Worm (Caenorhabditis elegans) whole organism, young adult: ENCODE results near the gene srg-7.

Experiments
- F33H1.4 ChIP-seq: fragments of 200-800 bp; sonication (Bioruptor generic); IDR thresholded peaks from 2 replicates; pipeline ENCODE4 v1.3.6; 2022; ENCODE audit warnings: missing genetic modification reagents, missing genetic modification characterization, missing compliant biosample characterization
- F57A8.1 ChIP-seq: fragments of 200-800 bp; sonication (Bioruptor generic); optimal IDR thresholded peaks from 2 replicates; lab custom pipeline; 2018; ENCODE audit warnings: mild to moderate bottlenecking, missing genetic modification characterization, moderate library complexity, missing compliant biosample characterization
- ZK185.1 ChIP-seq: sonication (generic microtip); optimal IDR thresholded peaks from 2 replicates; lab custom pipeline; 2016; ENCODE audit warnings: mild to moderate bottlenecking, missing genetic modification characterization, missing compliant biosample characterization; ENCODE audit not compliant: poor library complexity, severe bottlenecking
- attf-5 ChIP-seq: fragments of 200-800 bp; sonication (Bioruptor generic); optimal IDR thresholded peaks from 2 replicates; lab custom pipeline; 2018; ENCODE audit warnings: mild to moderate bottlenecking, missing genetic modification characterization, missing compliant biosample characterization
- attf-6 ChIP-seq: fragments of 200-800 bp; sonication (Bioruptor generic); IDR thresholded peaks from 2 replicates; pipeline ENCODE4 v1.3.6; 2022; ENCODE audit warnings: missing genetic modification reagents, missing genetic modification characterization, missing compliant biosample characterization
- bed-2 ChIP-seq: fragments of 200-800 bp; sonication (Bioruptor generic); IDR thresholded peaks from 2 replicates; pipeline ENCODE4 v1.3.6; 2022; ENCODE audit warnings: missing genetic modification reagents, missing genetic modification characterization, missing compliant biosample characterization
- cebp-2 ChIP-seq: fragments of 200-800 bp; sonication (Bioruptor generic); IDR thresholded peaks from 2 replicates; pipeline ENCODE4 v1.3.6; 2022; ENCODE audit warnings: missing genetic modification characterization, missing compliant biosample characterization
- ceh-79 ChIP-seq: sonication (generic microtip); optimal IDR thresholded peaks from 2 replicates; lab custom pipeline; 2017; ENCODE audit warnings: mild to moderate bottlenecking, missing genetic modification characterization, missing compliant biosample characterization
- chd-7 ChIP-seq: sonication (generic microtip); optimal IDR thresholded peaks from 2 replicates; lab custom pipeline; 2016; ENCODE audit warnings: mild to moderate bottlenecking, missing genetic modification characterization, moderate library complexity, missing compliant biosample characterization
- egl-44 ChIP-seq: fragments of 200-800 bp; sonication (Bioruptor generic); IDR thresholded peaks from 2 replicates; pipeline ENCODE4 v1.3.6; 2022; ENCODE audit warnings: missing genetic modification reagents, missing genetic modification characterization, missing compliant biosample characterization
- ekl-4 ChIP-seq: fragments of 200-800 bp; sonication (Bioruptor generic); IDR thresholded peaks from 2 replicates; pipeline ENCODE4 v1.3.6; 2022; ENCODE audit warnings: missing genetic modification reagents, missing genetic modification characterization, missing compliant biosample characterization
- ets-4 ChIP-seq: fragments of 200-800 bp; sonication (Bioruptor generic); optimal IDR thresholded peaks from 2 replicates; lab custom pipeline; 2018; ENCODE audit warnings: mild to moderate bottlenecking, missing genetic modification characterization, missing compliant biosample characterization
- fkh-3 ChIP-seq: sonication (generic microtip); optimal IDR thresholded peaks from 2 replicates; lab custom pipeline; 2016; ENCODE audit warnings: mild to moderate bottlenecking, missing genetic modification characterization, missing compliant biosample characterization
- gei-17 ChIP-seq: fragments of 200-800 bp; sonication (Bioruptor generic); optimal IDR thresholded peaks from 2 replicates; lab custom pipeline; 2018; ENCODE audit warnings: mild to moderate bottlenecking, missing genetic modification characterization, missing compliant biosample characterization
- hmg-1.2 ChIP-seq: fragments of 200-800 bp; sonication (Bioruptor generic); IDR thresholded peaks from 2 replicates; pipeline ENCODE4 v1.3.6; 2022; ENCODE audit warnings: missing genetic modification reagents, missing genetic modification characterization, missing compliant biosample characterization
- lag-1 ChIP-seq: fragments of 200-800 bp; sonication (Bioruptor generic); IDR thresholded peaks from 2 replicates; pipeline ENCODE4 v1.3.6; 2022; ENCODE audit warnings: missing genetic modification reagents, missing genetic modification characterization, missing compliant biosample characterization
- let-607 ChIP-seq, 2 experiments: fragments of 200-800 bp in 1 of 2; sonication (Bioruptor generic) in 1 of 2; sonication (generic microtip) in 1 of 2; optimal IDR thresholded peaks; 2 replicates each; lab custom pipeline; 2016 to 2018; ENCODE audit warnings: mild to moderate bottlenecking in 2 of 2, missing compliant biosample characterization in 2 of 2, missing genetic modification characterization in 2 of 2, moderate library complexity in 2 of 2, missing genotype in 1 of 2
- lir-1 ChIP-seq: fragments of 200-800 bp; sonication (Bioruptor generic); conservative IDR thresholded peaks from 2 replicates; pipeline ENCODE4 v1.3.6; 2022; ENCODE audit warnings: missing genetic modification reagents, missing genetic modification characterization, missing compliant biosample characterization
- lsl-1 ChIP-seq: fragments of 200-800 bp; sonication (Bioruptor generic); optimal IDR thresholded peaks from 2 replicates; lab custom pipeline; 2018; ENCODE audit warnings: mild to moderate bottlenecking, missing genetic modification characterization, moderate library complexity, missing compliant biosample characterization
- nfya-1 ChIP-seq: sonication (generic microtip); optimal IDR thresholded peaks from 2 replicates; lab custom pipeline; 2017; ENCODE audit warnings: antibody characterized with exemption, missing compliant biosample characterization, missing genetic modification characterization, borderline replicate concordance; ENCODE audit not compliant: insufficient read depth
- nfya-2 ChIP-seq: fragments of 200-800 bp; sonication (Bioruptor generic); IDR thresholded peaks from 2 replicates; pipeline ENCODE4 v1.3.6; 2022; ENCODE audit warnings: missing genetic modification reagents, missing genetic modification characterization, missing compliant biosample characterization
- nhr-179 ChIP-seq: sonication (generic microtip); optimal IDR thresholded peaks from 2 replicates; lab custom pipeline; 2016; ENCODE audit warnings: mild to moderate bottlenecking, missing genetic modification characterization, missing compliant biosample characterization
- pbrm-1 ChIP-seq: fragments of 200-800 bp; sonication (Bioruptor generic); IDR thresholded peaks from 2 replicates; pipeline ENCODE4 v1.3.6; 2022; ENCODE audit warnings: missing genetic modification reagents, missing genetic modification characterization, missing compliant biosample characterization
- pha-4 ChIP-seq: fragments of 150-350 bp; sonication (generic microtip); optimal IDR thresholded peaks from 2 replicates; lab custom pipeline; 2014; ENCODE audit warnings: missing biosample characterization, missing genetic modification reagents, missing genetic modification characterization
- rec-8 ChIP-seq, 2 experiments: sonication (generic microtip); optimal IDR thresholded peaks; 2 replicates each; lab custom pipeline; 2016; ENCODE audit warnings: mild to moderate bottlenecking in 2 of 2, missing genetic modification characterization in 2 of 2, missing genetic modification reagents in 2 of 2, missing genotype in 2 of 2, missing biosample characterization in 1 of 2, missing compliant biosample characterization in 1 of 2, moderate library complexity in 1 of 2
- repo-1 ChIP-seq: sonication (generic microtip); optimal IDR thresholded peaks from 2 replicates; lab custom pipeline; 2017; ENCODE audit warnings: mild to moderate bottlenecking, missing genetic modification characterization, missing compliant biosample characterization
- rpc-1 ChIP-seq, 2 experiments: fragments of 150-350 bp in 1 of 2; sonication (generic microtip) in 1 of 2; optimal IDR thresholded peaks; 2 replicates each; lab custom pipeline; 2014 to 2018; ENCODE audit warnings: missing biosample characterization in 1 of 2, missing genetic modification characterization in 1 of 2, missing genetic modification reagents in 1 of 2, missing genotype in 1 of 2
- sdz-38 ChIP-seq: sonication (generic microtip); optimal IDR thresholded peaks from 2 replicates; lab custom pipeline; 2016; ENCODE audit warnings: missing genotype, missing genetic modification characterization, missing compliant biosample characterization
- snpc-3.4 ChIP-seq: sonication (generic microtip); optimal IDR thresholded peaks from 2 replicates; lab custom pipeline; 2017; ENCODE audit warnings: missing genetic modification characterization, mild to moderate bottlenecking, missing compliant biosample characterization, antibody characterized with exemption, moderate library complexity, missing genotype, missing genetic modification reagents
- tbp1 ChIP-seq: fragments of 200-800 bp; sonication (Bioruptor generic); optimal IDR thresholded peaks from 2 replicates; lab custom pipeline; 2018; ENCODE audit warnings: mild to moderate bottlenecking, missing genetic modification characterization, missing compliant biosample characterization
- ztf-25 ChIP-seq: fragments of 200-800 bp; sonication (Bioruptor generic); IDR thresholded peaks from 2 replicates; pipeline ENCODE4 v1.3.6; 2022; ENCODE audit warnings: missing genetic modification reagents, missing genetic modification characterization, missing compliant biosample characterization

Gene srg-7

DNA sequence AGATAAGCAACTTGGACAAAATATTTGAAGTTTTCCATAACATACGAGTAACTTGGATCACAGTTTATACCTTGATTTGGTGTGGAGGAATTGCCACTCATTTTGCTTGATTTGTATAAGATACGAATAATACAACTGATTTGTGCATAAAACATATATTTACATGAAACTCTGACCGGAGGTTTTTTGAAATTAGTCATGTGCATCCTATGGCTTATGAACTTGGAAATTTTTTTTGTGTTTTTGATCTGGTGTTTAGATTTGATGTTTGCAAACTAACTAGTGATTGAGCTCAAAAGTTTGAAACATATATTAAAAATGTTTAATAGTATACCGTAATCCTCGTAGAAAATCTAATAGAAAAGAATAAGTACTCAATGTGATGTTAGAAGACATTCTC is 13.2 kb downstream of the srg-7 start, which contains the start of gene srg-8:
srg-8 (minus strand) TSS at position 101 of the 400 bp plus-strand sequence.
- TF ChIP-seq sdz-38 (tag; lab: Kevin White, UChicago) (no peak), tbp1 (GFP tag; lab: Kevin White, UChicago) (no peak)

DNA sequence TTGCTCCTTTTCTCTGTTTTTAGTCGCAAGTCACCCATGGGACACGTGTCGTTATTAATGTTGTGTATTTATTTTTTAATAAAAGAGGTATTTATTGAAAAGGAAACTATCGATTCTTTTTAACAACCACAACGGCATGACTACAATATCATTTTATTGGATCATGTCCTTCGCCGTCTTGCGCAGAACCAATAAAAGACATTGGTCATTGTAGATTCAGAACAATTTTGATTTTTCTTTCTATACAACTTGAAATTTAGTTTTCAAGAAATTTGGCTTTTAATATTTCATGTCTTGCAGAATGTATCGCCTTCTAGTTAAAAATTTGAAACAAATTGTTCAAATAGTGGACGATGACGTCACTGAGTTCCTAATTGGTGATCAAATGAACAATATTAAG is 16.4 kb downstream of the srg-7 start, which contains the start of gene amdh-1:
amdh-1 (plus strand) TSS at position 301 of the 400 bp plus-strand sequence.
- TF ChIP-seq lir-1 (GFP tag; lab: Robert Waterston, UW), result no peak
- TF ChIP-seq F33H1.4 (GFP tag; lab: Robert Waterston, UW), result no peak
- TF ChIP-seq ets-4 (GFP tag; lab: Kevin White, UChicago), result no peak
- TF ChIP-seq nfya-1, result no peak

DNA sequence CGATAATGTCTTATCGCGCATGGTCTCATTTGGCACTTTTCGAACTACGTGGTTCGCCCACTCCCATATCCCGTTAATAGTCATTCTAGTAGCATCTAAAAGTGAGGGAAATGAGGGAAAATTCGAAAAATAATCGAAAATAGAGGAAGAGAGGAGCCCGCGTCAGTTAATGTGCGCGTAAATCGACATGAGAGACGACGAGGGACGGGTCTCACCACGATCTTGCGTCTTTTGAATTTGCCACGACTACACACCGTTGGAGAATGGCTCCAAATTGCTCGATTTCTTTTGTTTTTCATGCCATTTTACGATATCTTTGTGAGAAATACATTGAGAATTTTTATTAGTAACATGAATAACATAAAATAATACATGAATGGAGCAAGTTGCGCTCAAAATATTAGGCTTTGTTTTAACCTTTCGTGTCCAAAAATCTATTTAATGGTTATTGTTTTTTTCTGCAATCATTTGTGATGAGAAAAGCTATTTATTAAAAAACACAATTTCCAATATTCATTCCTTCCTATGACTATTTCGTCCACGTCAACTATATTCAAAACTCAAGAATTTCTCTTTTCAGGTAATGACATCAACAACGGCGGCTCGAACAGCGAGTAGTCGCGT is 19.8 kb downstream of the srg-7 start, which contains the start of the genes gen-1 and stt-3:
gen-1 (minus strand) TSS at position 95 of the 624 bp plus-strand sequence.
stt-3 (plus strand) TSS at position 574 of the 624 bp plus-strand sequence.
- no peak for TF ChIP-seq gei-17 (GFP tag; lab: Kevin White, UChicago)
- TF ChIP-seq F33H1.4 (GFP tag; lab: Robert Waterston, UW), result peak; percentile 69
- TF ChIP-seq chd-7 (tag; lab: Kevin White, UChicago), result no peak
- peak; percentile 27; the same call in 1 of the 2 replicates for TF ChIP-seq hmg-1.2
- TF ChIP-seq egl-44 (GFP tag; lab: Robert Waterston, UW), result no peak
- peak in 1 of 2 experiments; percentile 27 for TF ChIP-seq let-607 (tag; optimal IDR thresholded peaks at IDR 0.05; lab: Kevin White, UChicago)
- peak; percentile 8 for TF ChIP-seq lsl-1 (GFP tag; lab: Kevin White, UChicago)
- no peak for TF ChIP-seq nfya-2 (GFP tag; lab: Robert Waterston, UW)
- no peak for TF ChIP-seq ztf-25
- TF ChIP-seq, all 124 proteins: peak for 4

DNA sequence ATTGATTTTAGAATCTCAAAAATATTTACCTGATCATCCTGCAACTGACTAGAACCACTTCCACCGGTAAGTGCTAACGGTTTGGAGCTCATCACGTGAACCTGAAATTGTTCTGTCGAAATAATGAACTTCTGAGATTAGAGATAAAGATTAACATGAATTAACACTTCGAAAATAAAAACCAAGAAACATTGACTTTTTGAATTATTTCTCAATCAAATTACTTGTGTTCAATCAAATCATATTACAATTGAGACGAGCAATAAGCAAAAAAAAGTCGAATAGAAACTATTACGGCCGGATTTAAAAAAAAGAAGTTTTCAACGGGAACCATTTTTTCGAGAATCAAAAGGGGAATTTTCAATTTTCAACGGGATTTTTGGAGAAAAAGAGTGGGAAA is 22.2 kb downstream of the srg-7 start, which contains the start of gene bcas-2:
bcas-2 (minus strand) TSS at position 101 of the 400 bp plus-strand sequence.
- TF ChIP-seq bed-2 (GFP tag; lab: Robert Waterston, UW) (no peak), attf-6 (GFP tag; lab: Robert Waterston, UW) (no peak), hmg-1.2 (no peak), attf-5 (GFP tag; lab: Kevin White, UChicago) (no peak), F57A8.1 (no peak)

DNA sequence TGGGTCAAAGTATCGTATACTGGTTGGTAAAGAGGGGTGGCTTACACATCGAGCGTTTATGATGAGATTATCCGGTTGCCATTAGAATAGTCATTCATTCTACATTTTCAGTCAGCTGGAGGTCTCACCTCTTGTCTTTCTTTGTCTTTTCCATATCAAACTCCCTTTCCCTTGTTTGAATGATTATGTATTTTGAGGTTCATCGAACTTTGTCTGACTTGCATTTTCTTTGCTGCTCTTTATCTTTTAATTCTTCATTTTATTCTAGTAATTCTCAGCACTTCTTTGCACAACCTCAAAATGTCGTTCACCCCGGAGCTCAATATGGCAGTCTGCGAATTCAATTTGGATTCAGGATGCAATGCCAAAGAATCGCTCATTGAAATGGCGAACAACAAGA is 27.4 kb downstream of the srg-7 start, which contains the start of gene T12A2.3:
T12A2.3 (plus strand) TSS at position 301 of the 400 bp plus-strand sequence.
- TF ChIP-seq ceh-79 (tag; lab: Kevin White, UChicago) (no peak), repo-1 (no peak), let-607 (tag; optimal IDR thresholded peaks at IDR 0.05; lab: Kevin White, UChicago) (no peak), nhr-179 (tag; lab: Kevin White, UChicago) (no peak), cebp-2 (GFP tag; lab: Robert Waterston, UW) (no peak), lag-1 (no peak), pbrm-1 (GFP tag; lab: Robert Waterston, UW) (no peak), ZK185.1 (tag; lab: Kevin White, UChicago) (no peak), fkh-3 (tag; lab: Kevin White, UChicago) (no peak), snpc-3.4 (no peak), ztf-25 (no peak), rpc-1 (optimal IDR thresholded peaks at IDR 0.05; lab: Kevin White, UChicago) (no peak), rpc-1 (tag; optimal IDR thresholded peaks at IDR 0.05; lab: Kevin White, UChicago) (no peak), pha-4 (no peak), chd-7 (tag; lab: Kevin White, UChicago) (no peak), ekl-4 (GFP tag; lab: Robert Waterston, UW) (no peak), rec-8 (tag; optimal IDR thresholded peaks at IDR 0.05; lab: Kevin White, UChicago) (no peak)
